Fruit fly (Drosophila melanogaster): ENCODE measurements around the gene GstZ1.

DNA sequence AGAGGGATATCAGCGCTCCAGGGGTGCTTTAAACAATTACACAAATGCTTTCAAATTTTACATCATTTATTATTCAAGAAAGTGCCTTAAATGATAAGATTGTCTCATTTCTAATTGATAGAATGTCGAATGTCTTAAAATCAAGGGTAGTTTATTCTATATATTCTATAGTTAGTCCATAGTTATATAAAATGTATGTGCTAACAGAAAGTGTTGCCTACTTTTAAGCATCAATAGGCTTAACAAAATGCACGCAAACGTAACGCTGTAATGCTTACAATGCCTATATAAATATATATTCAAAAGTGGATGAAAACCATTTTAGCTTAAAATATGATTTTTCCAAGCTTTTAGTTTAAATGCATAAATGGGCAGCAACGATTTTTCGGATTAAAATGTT lies 31.6 kb upstream of the GstZ1 start:
- TF ChIP-seq Hr78 (GFP tag; optimal IDR thresholded peaks at IDR 0.05) (no peak), h (GFP tag; optimal IDR thresholded peaks at IDR 0.05) (no peak), br (GFP tag; optimal IDR thresholded peaks at IDR 0.05) (no peak), dsf (GFP tag; optimal IDR thresholded peaks at IDR 0.05; ENCODE audit: borderline replicate concordance) (no peak)

All from whole organism, wandering third instar larva.